Worm (Caenorhabditis elegans): Measurements from ENCODE around the gene hlh-1.

ce11 chrII:4519976-4520594 is 1.7 kb downstream of the hlh-1 start:
- TF ChIP-seq him-1 (tag; optimal IDR thresholded peaks at IDR 0.05) (no peak), W03F9.2 (tag; optimal IDR thresholded peaks at IDR 0.05) (no peak)

Measured in whole organism, L4/young adult.